Fruit fly (Drosophila melanogaster) whole organism, pupa: Measurements from ENCODE around the gene AP-2sigma.
A peak's percentile ranks its signal among the peaks of the same experiment; 100 is the strongest.

ENCODE experiments used
- CG15710 ChIP-seq: fragments of 200-800 bp; sonication (Bioruptor generic); optimal IDR thresholded peaks from 2 replicates; lab custom pipeline; 2018; ENCODE audit warnings: missing biosample characterization, mild to moderate bottlenecking, missing genetic modification characterization, moderate library complexity
- CG17806 ChIP-seq: fragments of 200-800 bp; sonication (Bioruptor generic); optimal IDR thresholded peaks from 2 replicates; lab custom pipeline; 2018; ENCODE audit warnings: missing biosample characterization, mild to moderate bottlenecking, missing genetic modification characterization, moderate library complexity
- Ets98B ChIP-seq: fragments of 200-800 bp; sonication (Bioruptor generic); IDR thresholded peaks from 2 replicates; pipeline ENCODE4 v1.3.6; 2022; ENCODE audit warnings: missing biosample characterization, missing genetic modification characterization
- Pif1B ChIP-seq: fragments of 200-800 bp; sonication (Bioruptor generic); optimal IDR thresholded peaks from 3 replicates; lab custom pipeline; 2016; ENCODE audit warnings: missing biosample characterization, missing genetic modification characterization

- TF ChIP-seq CG17806 (tag; lab: Kevin White, UChicago) (no peak), Pif1B (GFP tag; lab: Kevin White, UChicago) (no peak), Ets98B (GFP tag; lab: Robert Waterston, UW) (peak; percentile 83), CG15710 (tag; lab: Kevin White, UChicago) (no peak)
Measured at dm6 chr3R:21224230-21224629, 45.6 kb downstream of the AP-2sigma start.
